Worm (Caenorhabditis elegans): ENCODE results near the gene srh-244.

The srh-244 gene

ce11 chrV:7381008-7381407, 37.4 kb downstream of the srh-244 start, which contains the start of gene C03G6.17:
TSS of gene C03G6.17 (minus strand) at chrV:7381108.
- TF ChIP-seq tab-1 (GFP tag; IDR thresholded peaks at IDR 0.05) = no peak

DNA sequence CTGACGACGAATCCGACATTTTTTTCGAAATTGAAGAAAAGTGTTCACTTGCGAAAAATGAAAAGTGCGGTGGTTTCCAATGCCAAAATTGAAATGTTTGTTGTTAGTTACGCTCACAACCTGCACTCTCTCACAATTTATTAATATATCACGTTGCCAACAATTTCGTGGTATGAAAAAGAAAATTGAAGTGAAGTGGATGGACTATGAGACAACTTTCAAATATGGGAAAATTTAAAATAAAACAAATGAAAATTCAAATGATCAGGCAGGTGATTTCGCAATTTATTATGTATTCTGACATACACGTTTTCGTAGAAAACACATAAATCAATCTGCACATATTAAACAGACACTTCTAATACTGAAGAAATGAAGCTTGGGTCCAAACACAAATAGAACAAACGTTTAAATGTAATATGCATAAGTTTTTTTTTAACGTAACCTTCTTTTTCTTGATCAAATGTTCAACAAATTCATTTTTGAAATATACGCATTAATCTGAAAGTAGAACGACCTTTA, 42.5 kb downstream of the srh-244 start, which contains the start of gene srp-6:
Gene srp-6 (minus strand): TSS at position 51 of the 522 bp plus-strand sequence.
- TF ChIP-seq tab-1 (GFP tag; IDR thresholded peaks at IDR 0.05) (no peak), T22C8.4 (GFP tag; IDR thresholded peaks at IDR 0.05) (no peak), klf-2 (GFP tag; conservative IDR thresholded peaks at IDR 0.05) (no peak), med-1 (GFP tag; optimal IDR thresholded peaks at IDR 0.05; ENCODE audit: insufficient read depth) (no peak), ztf-29 (GFP tag; IDR thresholded peaks at IDR 0.05) (no peak), cog-1 (tag; optimal IDR thresholded peaks at IDR 0.05) (no peak), flt-1 (GFP tag; IDR thresholded peaks at IDR 0.05) (no peak), ref-1 (GFP tag; conservative IDR thresholded peaks at IDR 0.05) (no peak), ztf-23 (GFP tag; IDR thresholded peaks at IDR 0.05) (no peak)

- TF ChIP-seq flt-1 (GFP tag; IDR thresholded peaks at IDR 0.05) (no peak), tab-1 (GFP tag; IDR thresholded peaks at IDR 0.05) (no peak), klf-2 (GFP tag; conservative IDR thresholded peaks at IDR 0.05) (no peak), cog-1 (tag; optimal IDR thresholded peaks at IDR 0.05) (no peak), med-1 (GFP tag; optimal IDR thresholded peaks at IDR 0.05; ENCODE audit: insufficient read depth) (no peak), ref-1 (GFP tag; conservative IDR thresholded peaks at IDR 0.05) (no peak), ztf-23 (GFP tag; IDR thresholded peaks at IDR 0.05) (no peak), T22C8.4 (GFP tag; IDR thresholded peaks at IDR 0.05) (no peak), ztf-29 (GFP tag; IDR thresholded peaks at IDR 0.05) (no peak)
Observed at ce11 chrV:7387755-7388154, 44.1 kb downstream of the srh-244 start, which contains the start of gene C02H6.3. TSS of gene C02H6.3 (minus strand) at chrV:7387855.

DNA sequence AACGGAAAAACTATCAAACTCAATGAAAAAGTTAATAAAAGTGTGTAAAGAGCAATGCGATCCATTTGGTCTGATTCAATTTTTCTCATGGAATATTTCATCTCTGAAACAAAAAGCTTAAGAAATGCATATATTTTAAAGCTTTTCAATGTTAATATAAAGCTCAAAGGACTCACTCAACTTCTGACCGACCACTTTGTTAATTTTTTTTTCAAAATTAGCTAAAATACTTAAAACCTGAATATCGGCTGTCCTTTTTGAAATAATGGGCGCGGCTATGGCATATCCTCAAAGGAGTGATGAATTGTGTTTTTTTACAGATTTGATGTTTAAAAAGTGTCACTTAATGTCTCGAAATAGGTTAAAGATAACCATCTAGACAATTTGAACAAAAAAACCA, 46.1 kb downstream of the srh-244 start, which contains the start of gene C02H6.1:
Gene C02H6.1 (minus strand): TSS at position 101 of the 400 bp plus-strand sequence.
- TF ChIP-seq cog-1 (tag; optimal IDR thresholded peaks at IDR 0.05) = no peak
- TF ChIP-seq klf-2 (GFP tag; conservative IDR thresholded peaks at IDR 0.05) = no peak
- TF ChIP-seq T22C8.4 (GFP tag; IDR thresholded peaks at IDR 0.05) = no peak
- TF ChIP-seq ref-1 (GFP tag; conservative IDR thresholded peaks at IDR 0.05) = no peak

- no peak for TF ChIP-seq T22C8.4 (GFP tag; IDR thresholded peaks at IDR 0.05)
- no peak for TF ChIP-seq ztf-23 (GFP tag; IDR thresholded peaks at IDR 0.05)
- TF ChIP-seq tab-1 (GFP tag; IDR thresholded peaks at IDR 0.05) = no peak
- no peak for TF ChIP-seq ref-1 (GFP tag; conservative IDR thresholded peaks at IDR 0.05)
- no peak for TF ChIP-seq klf-2 (GFP tag; conservative IDR thresholded peaks at IDR 0.05)
- TF ChIP-seq cog-1 (tag; optimal IDR thresholded peaks at IDR 0.05) = no peak
- no peak for TF ChIP-seq med-1 (GFP tag; optimal IDR thresholded peaks at IDR 0.05; ENCODE audit: insufficient read depth)
- no peak for TF ChIP-seq flt-1 (GFP tag; IDR thresholded peaks at IDR 0.05)
- TF ChIP-seq ztf-29 (GFP tag; IDR thresholded peaks at IDR 0.05) = no peak
Observed at ce11 chrV:7391933-7392332, 48.3 kb downstream of the srh-244 start, which contains the start of gene fbxa-105. TSS of gene fbxa-105 (minus strand) at chrV:7392029.
